Fruit fly (Drosophila melanogaster): Measurements from ENCODE around the gene CG13599.

CG13599 gene

dm6 chr3R:23886270-23887095, 45.0 kb upstream of the CG13599 start (continued):
- TF ChIP-seq Dek (tag; optimal IDR thresholded peaks at IDR 0.05) (peak; percentile 43), CG6175 (GFP tag; IDR thresholded peaks at IDR 0.05) (no peak), Sin3A (optimal IDR thresholded peaks at IDR 0.05) (no peak), CTCF (GFP tag; optimal IDR thresholded peaks at IDR 0.05) (peak; percentile 49), tna (GFP tag; IDR thresholded peaks at IDR 0.05; ENCODE audit: partially characterized antibody) (no peak), CG6654 (GFP tag; optimal IDR thresholded peaks at IDR 0.05) (peak; percentile 22), schlank (tag; optimal IDR thresholded peaks at IDR 0.05) (no peak), Ptx1 (GFP tag; IDR thresholded peaks at IDR 0.05) (peak; percentile 83), CG17361 (GFP tag; IDR thresholded peaks at IDR 0.05) (peak; percentile 90), tll (GFP tag; optimal IDR thresholded peaks at IDR 0.05) (peak in 1 of 2 experiments; percentile 30), CG3995 (GFP tag; optimal IDR thresholded peaks at IDR 0.05) (no peak), CG11723 (GFP tag; optimal IDR thresholded peaks at IDR 0.05) (peak; percentile 76), tgo (GFP tag; IDR thresholded peaks at IDR 0.05) (peak; percentile 77), dpn (GFP tag; optimal IDR thresholded peaks at IDR 0.05) (peak; percentile 51 to 80), hbn (GFP tag; IDR thresholded peaks at IDR 0.05; ENCODE audit: partially characterized antibody) (no peak), ara (GFP tag; IDR thresholded peaks at IDR 0.05) (peak; percentile 92), usp (GFP tag; optimal IDR thresholded peaks at IDR 0.05) (no peak), Eip74EF (GFP tag; optimal IDR thresholded peaks at IDR 0.05) (peak in 1 of 2 experiments; percentile 81), sd (tag; optimal IDR thresholded peaks at IDR 0.05) (peak; percentile 81), H2.0 (GFP tag; IDR thresholded peaks at IDR 0.05) (no peak; the same call in none of the 2 replicates), CG7372 (GFP tag; IDR thresholded peaks at IDR 0.05) (peak; percentile 81), CG9609 (GFP tag; optimal IDR thresholded peaks at IDR 0.05) (peak; percentile 64), Oli (tag; optimal IDR thresholded peaks at IDR 0.05) (peak; percentile 90), CG1602 (GFP tag; optimal IDR thresholded peaks at IDR 0.05) (peak; percentile 83), fd102C (GFP tag; optimal IDR thresholded peaks at IDR 0.05) (peak; percentile 75), Dfd (GFP tag; optimal IDR thresholded peaks at IDR 0.05) (no peak), CG32772 (GFP tag; IDR thresholded peaks at IDR 0.05) (peak; percentile 79), gem (tag; optimal IDR thresholded peaks at IDR 0.05) (peak; percentile 93), CG15011 (GFP tag; optimal IDR thresholded peaks at IDR 0.05) (peak; percentile 69), Xbp1 (GFP tag; optimal IDR thresholded peaks at IDR 0.05) (peak; percentile 83), ro (GFP tag; IDR thresholded peaks at IDR 0.05) (peak; percentile 58; the same call in 1 of the 2 replicates), maf-S (GFP tag; optimal IDR thresholded peaks at IDR 0.05) (peak; percentile 61), Lpt (GFP tag; optimal IDR thresholded peaks at IDR 0.05) (peak; percentile 30), chif (GFP tag; optimal IDR thresholded peaks at IDR 0.05) (peak; percentile 76 to 88), NC2β (GFP tag; optimal IDR thresholded peaks at IDR 0.05) (peak; percentile 74), Hmx (GFP tag; optimal IDR thresholded peaks at IDR 0.05) (no peak), CG2199 (GFP tag; IDR thresholded peaks at IDR 0.05) (peak; percentile 12; the same call in 1 of the 3 replicates), MTF-1 (GFP tag; optimal IDR thresholded peaks at IDR 0.05; ENCODE audit: borderline replicate concordance) (peak; percentile 66), gcm2 (GFP tag; optimal IDR thresholded peaks at IDR 0.05) (peak; percentile 76), ac (GFP tag; optimal IDR thresholded peaks at IDR 0.05) (peak; percentile 94), yki (optimal IDR thresholded peaks at IDR 0.05) (no peak), hb (GFP tag; IDR thresholded peaks at IDR 0.05; ENCODE audit: partially characterized antibody) (no peak), E2f1 (GFP tag; IDR thresholded peaks at IDR 0.05) (peak; percentile 82), CG7963 (GFP tag; IDR thresholded peaks at IDR 0.05; ENCODE audit: partially characterized antibody) (no peak), vvl (GFP tag; IDR thresholded peaks at IDR 0.05) (peak; percentile 89), CG31388 (GFP tag; optimal IDR thresholded peaks at IDR 0.05) (no peak), trh (GFP tag; optimal IDR thresholded peaks at IDR 0.05) (peak; percentile 68), CG8359 (GFP tag; optimal IDR thresholded peaks at IDR 0.05; ENCODE audit: borderline replicate concordance) (peak; percentile 82), lab (GFP tag; optimal IDR thresholded peaks at IDR 0.05) (peak; percentile 74), CG14014 (GFP tag; IDR thresholded peaks at IDR 0.05) (peak; percentile 77)
